Worm (Caenorhabditis elegans) whole organism, early embryonic: Measurements from ENCODE around the gene B0273.1.
"Not testable (repeated sequence)": the region's sequence is repeated elsewhere in the genome, so short reads cannot be mapped to it uniquely, and the experiment has no call there.

ENCODE experiments used
- B0310.2 ChIP-seq: sonication (generic microtip); optimal IDR thresholded peaks from 2 replicates; lab custom pipeline; 2016; ENCODE audit warnings: mild to moderate bottlenecking, missing genetic modification characterization, missing compliant biosample characterization
- F13C5.2 ChIP-seq: sonication (generic microtip); optimal IDR thresholded peaks from 2 replicates; lab custom pipeline; 2017; ENCODE audit warnings: mild to moderate bottlenecking, missing genetic modification characterization, inconsistent platforms, missing compliant biosample characterization
- aly-1 ChIP-seq: sonication (generic microtip); optimal IDR thresholded peaks from 2 replicates; lab custom pipeline; 2016; ENCODE audit warnings: missing genetic modification characterization, missing compliant biosample characterization
- ama-1 ChIP-seq: fragments of 150-350 bp; optimal IDR thresholded peaks from 2 replicates; lab custom pipeline; 2014
- ceh-13 ChIP-seq: fragments of 200-800 bp; sonication (Bioruptor generic); optimal IDR thresholded peaks from 2 replicates; lab custom pipeline; 2018; ENCODE audit warnings: mild to moderate bottlenecking, missing genetic modification characterization, missing compliant biosample characterization
- ceh-36 ChIP-seq: sonication (generic microtip); optimal IDR thresholded peaks from 2 replicates; lab custom pipeline; 2016; ENCODE audit warnings: missing genetic modification characterization, inconsistent platforms, missing compliant biosample characterization
- ets-7 ChIP-seq: sonication (generic microtip); optimal IDR thresholded peaks from 2 replicates; lab custom pipeline; 2016; ENCODE audit warnings: missing genotype, missing genetic modification characterization, missing compliant biosample characterization
- flt-1 ChIP-seq: fragments of 200-800 bp; sonication (Bioruptor generic); IDR thresholded peaks from 2 replicates; pipeline ENCODE4 v1.3.6; 2022; ENCODE audit warnings: missing genetic modification characterization, missing compliant biosample characterization
- hmbx-1 ChIP-seq: sonication (generic microtip); optimal IDR thresholded peaks from 2 replicates; lab custom pipeline; 2016; ENCODE audit warnings: mild to moderate bottlenecking, missing genetic modification characterization, missing compliant biosample characterization
- hmg-4 ChIP-seq: fragments of 200-800 bp; sonication (Bioruptor generic); optimal IDR thresholded peaks from 2 replicates; lab custom pipeline; 2018; ENCODE audit warnings: mild to moderate bottlenecking, missing genetic modification characterization, missing compliant biosample characterization
- hnd-1 ChIP-seq: sonication (generic microtip); optimal IDR thresholded peaks from 2 replicates; lab custom pipeline; 2016; ENCODE audit warnings: missing genetic modification characterization, missing compliant biosample characterization
- pes-1 ChIP-seq: fragments of 200-800 bp; sonication (Bioruptor generic); IDR thresholded peaks from 2 replicates; pipeline ENCODE4 v1.3.6; 2022; ENCODE audit warnings: missing genetic modification reagents, missing genetic modification characterization, missing compliant biosample characterization
- scrt-1 ChIP-seq: fragments of 200-800 bp; sonication (Bioruptor generic); IDR thresholded peaks from 2 replicates; pipeline ENCODE4 v1.3.6; 2022; ENCODE audit warnings: missing genetic modification characterization, missing compliant biosample characterization
- sea-1 ChIP-seq: fragments of 200-800 bp; sonication (Bioruptor generic); conservative IDR thresholded peaks from 2 replicates; pipeline ENCODE4 v1.3.6; 2022; ENCODE audit warnings: missing genetic modification characterization, missing compliant biosample characterization
- tbx-11 ChIP-seq: fragments of 200-800 bp; sonication (Bioruptor generic); IDR thresholded peaks from 2 replicates; pipeline ENCODE4 v1.3.6; 2022; ENCODE audit warnings: missing genetic modification characterization, missing compliant biosample characterization
- tbx-37 ChIP-seq: fragments of 200-800 bp; sonication (Bioruptor generic); conservative IDR thresholded peaks from 2 replicates; pipeline ENCODE4 v1.3.6; 2022; ENCODE audit warnings: missing genetic modification reagents, missing genetic modification characterization, missing compliant biosample characterization
- tra-4 ChIP-seq: sonication (generic microtip); optimal IDR thresholded peaks from 2 replicates; lab custom pipeline; 2017; ENCODE audit warnings: missing genetic modification characterization, missing compliant biosample characterization

Gene B0273.1

ce11 chrIV:5479289-5479688 is 14.5 kb upstream of the B0273.1 start, which contains the start of gene T11F8.1:
Gene T11F8.1, plus strand, starts transcription at chrIV:5479589.
- no peak for TF ChIP-seq ama-1 (lab: Kevin White, UChicago)
- TF ChIP-seq hnd-1 = no peak

- no peak for TF ChIP-seq ceh-13 (GFP tag; lab: Kevin White, UChicago)
- no peak for TF ChIP-seq ets-7 (tag; lab: Kevin White, UChicago)
- TF ChIP-seq flt-1 = no peak
Observed at ce11 chrIV:5482231-5482630, 11.6 kb upstream of the B0273.1 start, which contains the start of gene T11F8.12. Gene T11F8.12, minus strand, starts transcription at chrIV:5482331.

ce11 chrIV:5482723-5483122 is 11.1 kb upstream of the B0273.1 start, which contains the start of gene T11F8.5:
Gene T11F8.5, plus strand, starts transcription at chrIV:5483023.
- TF ChIP-seq hnd-1 (no peak), tra-4 (tag; lab: Kevin White, UChicago) (no peak), pes-1 (GFP tag; lab: Robert Waterston, UW) (no peak), sea-1 (GFP tag; lab: Robert Waterston, UW) (no peak), hmbx-1 (no peak), tbx-37 (GFP tag; lab: Robert Waterston, UW) (no peak), ceh-36 (no peak), F13C5.2 (tag; lab: Kevin White, UChicago) (no peak), ama-1 (lab: Kevin White, UChicago) (no peak), hmg-4 (no peak), flt-1 (no peak), ceh-13 (GFP tag; lab: Kevin White, UChicago) (no peak), tbx-11 (GFP tag; lab: Robert Waterston, UW) (no peak), B0310.2 (tag; lab: Kevin White, UChicago) (no peak), aly-1 (tag; lab: Kevin White, UChicago) (no peak), scrt-1 (no peak)

- not testable (repeated sequence) for TF ChIP-seq scrt-1; ceh-13 (GFP tag; lab: Kevin White, UChicago); tra-4 (tag; lab: Kevin White, UChicago)
Observed at ce11 chrIV:5486208-5486731, 7.5 kb upstream of the B0273.1 start, which contains the start of the genes snpc-3.1 and puf-7. Gene snpc-3.1, minus strand, starts transcription at chrIV:5486258. Gene puf-7, plus strand, starts transcription at chrIV:5486713.

- not testable (repeated sequence) for TF ChIP-seq hmbx-1; sea-1 (GFP tag; lab: Robert Waterston, UW); aly-1 (tag; lab: Kevin White, UChicago)
Observed at ce11 chrIV:5491054-5491453, 2.7 kb upstream of the B0273.1 start, which contains the start of gene B0273.115. Gene B0273.115, minus strand, starts transcription at chrIV:5491154.

- no peak for TF ChIP-seq aly-1 (tag; lab: Kevin White, UChicago)
- TF ChIP-seq hmg-4 = no peak
Observed at ce11 chrIV:5492196-5492595, 1.6 kb upstream of the B0273.1 start.

- no peak for TF ChIP-seq hmg-4
- no peak for TF ChIP-seq ama-1 (lab: Kevin White, UChicago)
- no peak for TF ChIP-seq B0310.2 (tag; lab: Kevin White, UChicago)
- TF ChIP-seq tbx-37 (GFP tag; lab: Robert Waterston, UW) = no peak
- no peak for TF ChIP-seq scrt-1
- TF ChIP-seq aly-1 (tag; lab: Kevin White, UChicago) = no peak
- no peak for TF ChIP-seq tra-4 (tag; lab: Kevin White, UChicago)
- TF ChIP-seq flt-1 = no peak
- no peak for TF ChIP-seq ets-7 (tag; lab: Kevin White, UChicago)
Observed at ce11 chrIV:5493135-5493534, 657 bp upstream of the B0273.1 start.

- TF ChIP-seq flt-1 (no peak), ceh-36 (no peak), F13C5.2 (tag; lab: Kevin White, UChicago) (no peak), tbx-11 (GFP tag; lab: Robert Waterston, UW) (no peak), pes-1 (GFP tag; lab: Robert Waterston, UW) (no peak), scrt-1 (no peak), ceh-13 (GFP tag; lab: Kevin White, UChicago) (no peak), sea-1 (GFP tag; lab: Robert Waterston, UW) (no peak), aly-1 (tag; lab: Kevin White, UChicago) (no peak), hmbx-1 (no peak), tbx-37 (GFP tag; lab: Robert Waterston, UW) (no peak), hmg-4 (no peak), B0310.2 (tag; lab: Kevin White, UChicago) (no peak), ets-7 (tag; lab: Kevin White, UChicago) (no peak), ama-1 (lab: Kevin White, UChicago) (no peak), hnd-1 (no peak), tra-4 (tag; lab: Kevin White, UChicago) (no peak)
Observed at ce11 chrIV:5494099-5494498, 307 bp downstream of the B0273.1 start.

ce11 chrIV:5501414-5501813 is 7.6 kb downstream of the B0273.1 start:
- no peak for TF ChIP-seq ceh-36
- no peak for TF ChIP-seq hmbx-1
- no peak for TF ChIP-seq ets-7 (tag; lab: Kevin White, UChicago)
